Worm (Caenorhabditis elegans) whole organism, L3 larva: Measurements from ENCODE around the gene Y110A2AL.2.

Experiments
- aly-2 ChIP-seq: fragments of 150-350 bp; optimal IDR thresholded peaks from 2 replicates; lab custom pipeline; 2014; ENCODE audit warnings: missing biosample characterization, missing genetic modification characterization
- fkh-10 ChIP-seq: sonication (generic microtip); optimal IDR thresholded peaks from 2 replicates; lab custom pipeline; 2017; ENCODE audit warnings: missing biosample characterization, missing genetic modification reagents, missing genetic modification characterization
- fos-1 ChIP-seq: fragments of 150-350 bp; optimal IDR thresholded peaks from 2 replicates; lab custom pipeline; 2014; ENCODE audit warnings: missing biosample characterization, missing genetic modification characterization
- lin-39 ChIP-seq: fragments of 150-350 bp; optimal IDR thresholded peaks from 2 replicates; lab custom pipeline; 2018; ENCODE audit warnings: missing biosample characterization, missing genetic modification reagents, missing genetic modification characterization
- unc-62 ChIP-seq: fragments of 150-350 bp; sonication (generic microtip); optimal IDR thresholded peaks from 4 replicates; lab custom pipeline; 2014; ENCODE audit warnings: missing biosample characterization, missing genetic modification reagents, missing genetic modification characterization

- TF ChIP-seq aly-2 (tag; lab: Kevin White, UChicago), result no peak
- TF ChIP-seq fkh-10 (GFP tag; lab: Kevin White, UChicago), result no peak
- no peak for TF ChIP-seq fos-1 (tag; lab: Kevin White, UChicago)
- no peak for TF ChIP-seq unc-62 (GFP tag; lab: Kevin White, UChicago)
- TF ChIP-seq lin-39 (tag; lab: Kevin White, UChicago), result no peak
Observed at ce11 chrII:2859315-2859714, 8.5 kb upstream of the Y110A2AL.2 start.
